Worm (Caenorhabditis elegans) whole organism, mixed stage, embryonic: Measurements from ENCODE around the gene pgp-5.

Experiments used
- lin-13 ChIP-seq: fragments of 150-350 bp; optimal IDR thresholded peaks from 2 replicates; lab custom pipeline; 2014; ENCODE audit warnings: missing biosample characterization, missing genetic modification characterization
- lsy-2 ChIP-seq: fragments of 150-350 bp; optimal IDR thresholded peaks from 2 replicates; lab custom pipeline; 2014; ENCODE audit warnings: missing biosample characterization, missing genetic modification characterization
- unc-39 ChIP-seq: fragments of 150-350 bp; optimal IDR thresholded peaks from 2 replicates; lab custom pipeline; 2014; ENCODE audit warnings: missing biosample characterization, missing genetic modification characterization

- TF ChIP-seq unc-39 (tag; lab: Kevin White, UChicago) (no peak), lsy-2 (tag; lab: Kevin White, UChicago) (no peak), lin-13 (tag; lab: Kevin White, UChicago) (no peak)
Measured at ce11 chrX:10853271-10853670, 5.8 kb downstream of the pgp-5 start.
